Worm (Caenorhabditis elegans): ENCODE measurements around the gene Y51H4A.1.
"Not testable (repeated sequence)": the region's sequence is repeated elsewhere in the genome, so short reads cannot be mapped to it uniquely, and the experiment has no call there.

- TF ChIP-seq dao-5, him-1 (tag; optimal IDR thresholded peaks at IDR 0.05): not testable (repeated sequence)
Observed at ce11 chrIV:16424337-16424736, 52.8 kb downstream of the Y51H4A.1 start, which contains the start of gene Y10G11A.1.

Measured in whole organism, L4/young adult.